Fruit fly (Drosophila melanogaster) whole organism, embryonic: ENCODE data around the gene CG14269.

Experiments used
- BEAF-32 ChIP-seq: fragments of 200-800 bp; sonication (Bioruptor generic); optimal IDR thresholded peaks from 3 replicates; lab custom pipeline; 2017; ENCODE audit warnings: missing biosample characterization, missing genetic modification characterization, mild to moderate bottlenecking, moderate library complexity, missing genetic modification reagents
- Bgb ChIP-seq: fragments of 200-800 bp; sonication (Bioruptor generic); IDR thresholded peaks from 2 replicates; pipeline ENCODE4 v1.3.6; 2022; ENCODE audit warnings: missing biosample characterization, missing genetic modification characterization; ENCODE audit not compliant: partially characterized antibody
- CG12104 ChIP-seq: fragments of 200-800 bp; sonication (Bioruptor generic); optimal IDR thresholded peaks from 3 replicates; lab custom pipeline; 2016; ENCODE audit warnings: missing biosample characterization, missing genetic modification characterization
- CG1233 ChIP-seq: fragments of 200-800 bp; sonication (Bioruptor generic); optimal IDR thresholded peaks from 4 replicates; lab custom pipeline; 2018; ENCODE audit warnings: missing biosample characterization, mild to moderate bottlenecking, missing genetic modification characterization
- CG13775 ChIP-seq: fragments of 200-800 bp; sonication (Bioruptor generic); optimal IDR thresholded peaks from 3 replicates; lab custom pipeline; 2017; ENCODE audit warnings: missing biosample characterization, mild to moderate bottlenecking, missing genetic modification characterization
- CG15601 ChIP-seq: fragments of 200-800 bp; sonication (Bioruptor generic); optimal IDR thresholded peaks from 3 replicates; lab custom pipeline; 2019; ENCODE audit warnings: missing biosample characterization, mild to moderate bottlenecking, missing genetic modification characterization, moderate library complexity
- CG1602 ChIP-seq: fragments of 200-800 bp; sonication (Bioruptor generic); optimal IDR thresholded peaks from 3 replicates; lab custom pipeline; 2016; ENCODE audit warnings: missing biosample characterization, missing genetic modification characterization
- CG16813 ChIP-seq: fragments of 200-800 bp; sonication (Bioruptor generic); IDR thresholded peaks from 3 replicates; pipeline ENCODE4 v1.3.6; 2022; ENCODE audit warnings: missing biosample characterization, missing genetic modification characterization; ENCODE audit not compliant: partially characterized antibody
- CG17186 ChIP-seq: fragments of 200-800 bp; sonication (Bioruptor generic); optimal IDR thresholded peaks from 3 replicates; lab custom pipeline; 2017; ENCODE audit warnings: missing biosample characterization, missing genetic modification reagents, missing genetic modification characterization
- CG17802 ChIP-seq: fragments of 200-800 bp; sonication (Bioruptor generic); optimal IDR thresholded peaks from 2 replicates; lab custom pipeline; 2018; ENCODE audit warnings: missing biosample characterization, mild to moderate bottlenecking, missing genetic modification characterization, moderate library complexity
- CG2120 ChIP-seq: fragments of 200-800 bp; sonication (Bioruptor generic); optimal IDR thresholded peaks from 3 replicates; lab custom pipeline; 2016; ENCODE audit warnings: missing biosample characterization, missing genetic modification characterization
- CG2129 ChIP-seq: fragments of 200-800 bp; sonication (Bioruptor generic); IDR thresholded peaks from 2 replicates; pipeline ENCODE4 v1.3.6; 2022; ENCODE audit warnings: missing biosample characterization, missing genetic modification characterization; ENCODE audit not compliant: partially characterized antibody
- CG33213 ChIP-seq: fragments of 200-800 bp; sonication (Bioruptor generic); optimal IDR thresholded peaks from 3 replicates; lab custom pipeline; 2016; ENCODE audit warnings: missing biosample characterization, missing genetic modification characterization
- CG3995 ChIP-seq: fragments of 200-800 bp; sonication (Bioruptor generic); optimal IDR thresholded peaks from 3 replicates; lab custom pipeline; 2016; ENCODE audit warnings: missing biosample characterization, missing genetic modification characterization
- CG4328 ChIP-seq: fragments of 200-800 bp; sonication (Bioruptor generic); optimal IDR thresholded peaks from 3 replicates; lab custom pipeline; 2017; ENCODE audit warnings: missing biosample characterization, missing genetic modification reagents, missing genetic modification characterization
- CG6791 ChIP-seq: fragments of 200-800 bp; sonication (Bioruptor generic); IDR thresholded peaks from 3 replicates; pipeline ENCODE4 v1.3.6; 2022; ENCODE audit warnings: missing biosample characterization, missing genetic modification characterization; ENCODE audit not compliant: partially characterized antibody
- CG8089 ChIP-seq: fragments of 200-800 bp; sonication (Bioruptor generic); optimal IDR thresholded peaks from 3 replicates; lab custom pipeline; 2016; ENCODE audit warnings: missing biosample characterization, missing genetic modification characterization
- CG8290 ChIP-seq, 3 experiments: fragments of 200-800 bp; sonication (Bioruptor generic); optimal IDR thresholded peaks; 2 replicates each; lab custom pipeline; 2016 to 2019; ENCODE audit warnings: missing biosample characterization in 3 of 3, missing genetic modification characterization in 3 of 3, mild to moderate bottlenecking in 2 of 3, moderate library complexity in 1 of 3
- CG9797 ChIP-seq: fragments of 200-800 bp; sonication (Bioruptor generic); optimal IDR thresholded peaks from 3 replicates; lab custom pipeline; 2018; ENCODE audit warnings: missing biosample characterization, mild to moderate bottlenecking, missing genetic modification characterization
- CTCF ChIP-seq: fragments of 200-800 bp; sonication (Bioruptor generic); optimal IDR thresholded peaks from 2 replicates; lab custom pipeline; 2017; ENCODE audit warnings: missing biosample characterization, mild to moderate bottlenecking, missing genetic modification characterization, moderate library complexity
- Dll ChIP-seq: fragments of 200-800 bp; sonication (Bioruptor generic); IDR thresholded peaks from 4 replicates; pipeline ENCODE4 v1.3.6; 2022; ENCODE audit warnings: missing biosample characterization, missing genetic modification characterization; ENCODE audit not compliant: partially characterized antibody
- Drgx ChIP-seq: fragments of 200-800 bp; sonication (Bioruptor generic); IDR thresholded peaks from 2 replicates; pipeline ENCODE4 v1.3.6; 2022; ENCODE audit warnings: missing biosample characterization, missing genetic modification characterization
- E2f2 ChIP-seq: fragments of 200-800 bp; sonication (Bioruptor generic); IDR thresholded peaks from 2 replicates; pipeline ENCODE4 v1.3.6; 2022; ENCODE audit warnings: missing biosample characterization, missing genetic modification characterization
- Gug ChIP-seq: fragments of 200-800 bp; sonication (Bioruptor generic); IDR thresholded peaks from 4 replicates; pipeline ENCODE4 v1.3.6; 2022; ENCODE audit warnings: missing biosample characterization, missing genetic modification characterization
- HLH4C ChIP-seq: fragments of 200-800 bp; sonication (Bioruptor generic); IDR thresholded peaks from 3 replicates; pipeline ENCODE4 v1.3.6; 2022; ENCODE audit warnings: missing biosample characterization, missing genetic modification characterization; ENCODE audit not compliant: partially characterized antibody
- Hsf ChIP-seq: fragments of 200-800 bp; sonication (Bioruptor generic); optimal IDR thresholded peaks from 3 replicates; lab custom pipeline; 2016; ENCODE audit warnings: missing biosample characterization, missing genetic modification characterization
- Med ChIP-seq: fragments of 200-800 bp; sonication (Bioruptor generic); peaks from one replicate; lab custom pipeline; 2016; ENCODE audit warnings: missing biosample characterization, missing genetic modification characterization, mild to moderate bottlenecking, inconsistent platforms, moderate library complexity
- Pdp1 ChIP-seq, 2 experiments: fragments of 200-800 bp; sonication (Bioruptor generic); optimal IDR thresholded peaks; 3 replicates each; lab custom pipeline; 2016; ENCODE audit warnings: missing biosample characterization in 2 of 2, missing genetic modification characterization in 2 of 2, mild to moderate bottlenecking in 1 of 2, moderate library complexity in 1 of 2
- Vsx1 ChIP-seq: fragments of 200-800 bp; sonication (Bioruptor generic); optimal IDR thresholded peaks from 2 replicates; lab custom pipeline; 2017; ENCODE audit warnings: missing biosample characterization, mild to moderate bottlenecking, missing genetic modification characterization, missing genetic modification reagents
- ato ChIP-seq: fragments of 200-800 bp; sonication (Bioruptor generic); IDR thresholded peaks from 2 replicates; pipeline ENCODE4 v1.3.6; 2022; ENCODE audit warnings: missing biosample characterization, missing genetic modification characterization; ENCODE audit not compliant: partially characterized antibody
- chinmo ChIP-seq: fragments of 200-800 bp; sonication (Bioruptor generic); IDR thresholded peaks from 4 replicates; pipeline ENCODE4 v1.3.6; 2022; ENCODE audit warnings: missing biosample characterization, missing genetic modification characterization; ENCODE audit not compliant: partially characterized antibody
- crp ChIP-seq, 2 experiments: fragments of 200-800 bp; sonication (Bioruptor generic); optimal IDR thresholded peaks; 2 replicates in 1 of 2; 3 replicates in 1 of 2; lab custom pipeline; 2017; ENCODE audit warnings: missing biosample characterization in 2 of 2, missing genetic modification characterization in 2 of 2, mild to moderate bottlenecking in 1 of 2, moderate library complexity in 1 of 2
- gce ChIP-seq: fragments of 200-800 bp; sonication (Bioruptor generic); IDR thresholded peaks from 3 replicates; pipeline ENCODE4 v1.3.6; 2022; ENCODE audit warnings: missing biosample characterization, missing genetic modification characterization
- gem ChIP-seq: fragments of 200-800 bp; sonication (Bioruptor generic); optimal IDR thresholded peaks from 2 replicates; lab custom pipeline; 2019; ENCODE audit warnings: missing biosample characterization, mild to moderate bottlenecking, missing genetic modification characterization, moderate library complexity
- gfzf ChIP-seq: fragments of 200-800 bp; sonication (Bioruptor generic); optimal IDR thresholded peaks from 2 replicates; lab custom pipeline; 2016; ENCODE audit warnings: missing biosample characterization, mild to moderate bottlenecking, missing genetic modification characterization, moderate library complexity
- grau ChIP-seq: fragments of 200-800 bp; optimal IDR thresholded peaks from 3 replicates; lab custom pipeline; 2019; ENCODE audit warnings: missing biosample characterization, mild to moderate bottlenecking, missing genetic modification characterization, moderate library complexity
- hbn ChIP-seq: fragments of 200-800 bp; sonication (Bioruptor generic); IDR thresholded peaks from 2 replicates; pipeline ENCODE4 v1.3.6; 2022; ENCODE audit warnings: missing biosample characterization, missing genetic modification characterization; ENCODE audit not compliant: partially characterized antibody
- inv ChIP-seq: fragments of 200-800 bp; sonication (Bioruptor generic); IDR thresholded peaks from 2 replicates; pipeline ENCODE4 v1.3.6; 2022; ENCODE audit warnings: missing biosample characterization, missing genetic modification characterization; ENCODE audit not compliant: partially characterized antibody
- kay ChIP-seq: fragments of 200-800 bp; sonication (Bioruptor generic); optimal IDR thresholded peaks from 2 replicates; lab custom pipeline; 2016; ENCODE audit warnings: missing biosample characterization, missing genetic modification characterization
- lilli ChIP-seq: fragments of 200-800 bp; sonication (Bioruptor generic); optimal IDR thresholded peaks from 3 replicates; lab custom pipeline; 2016; ENCODE audit warnings: missing biosample characterization, missing genetic modification characterization
- lola ChIP-seq, 3 experiments: fragments of >200 bp in 2 of 3; fragments of 200-800 bp in 1 of 3; sonication (Bioruptor generic) in 1 of 3; optimal IDR thresholded peaks; 2 replicates each; lab custom pipeline; 2017 to 2019; ENCODE audit warnings: missing biosample characterization in 3 of 3, missing genetic modification characterization in 3 of 3, mild to moderate bottlenecking in 1 of 3, moderate library complexity in 1 of 3
- mam ChIP-seq: fragments of 200-800 bp; sonication (Bioruptor generic); optimal IDR thresholded peaks from 3 replicates; lab custom pipeline; 2016; ENCODE audit warnings: missing biosample characterization, missing genetic modification characterization
- nmo ChIP-seq: fragments of 200-800 bp; sonication (Bioruptor generic); optimal IDR thresholded peaks from 2 replicates; lab custom pipeline; 2018; ENCODE audit warnings: missing biosample characterization, mild to moderate bottlenecking, missing genetic modification characterization, moderate library complexity
- sna ChIP-seq: fragments of 200-800 bp; sonication (Bioruptor generic); IDR thresholded peaks from 2 replicates; pipeline ENCODE4 v1.3.6; 2022; ENCODE audit warnings: missing biosample characterization, missing genetic modification characterization; ENCODE audit not compliant: partially characterized antibody
- toy ChIP-seq: fragments of 200-800 bp; sonication (Bioruptor generic); IDR thresholded peaks from 2 replicates; pipeline ENCODE4 v1.3.6; 2022; ENCODE audit warnings: missing biosample characterization, missing genetic modification characterization
- unc-4 ChIP-seq: fragments of 200-800 bp; sonication (Bioruptor generic); IDR thresholded peaks from 2 replicates; pipeline ENCODE4 v1.3.6; 2022; ENCODE audit warnings: missing biosample characterization, missing genetic modification characterization; ENCODE audit not compliant: partially characterized antibody
- vfl ChIP-seq: fragments of 200-800 bp; sonication (Bioruptor generic); optimal IDR thresholded peaks from 2 replicates; lab custom pipeline; 2016; ENCODE audit warnings: missing biosample characterization, missing genetic modification characterization
- zen2 ChIP-seq: fragments of 200-800 bp; sonication (Bioruptor generic); IDR thresholded peaks from 3 replicates; pipeline ENCODE4 v1.3.6; 2022; ENCODE audit warnings: missing biosample characterization, missing genetic modification characterization; ENCODE audit not compliant: partially characterized antibody

The CG14269 gene

DNA sequence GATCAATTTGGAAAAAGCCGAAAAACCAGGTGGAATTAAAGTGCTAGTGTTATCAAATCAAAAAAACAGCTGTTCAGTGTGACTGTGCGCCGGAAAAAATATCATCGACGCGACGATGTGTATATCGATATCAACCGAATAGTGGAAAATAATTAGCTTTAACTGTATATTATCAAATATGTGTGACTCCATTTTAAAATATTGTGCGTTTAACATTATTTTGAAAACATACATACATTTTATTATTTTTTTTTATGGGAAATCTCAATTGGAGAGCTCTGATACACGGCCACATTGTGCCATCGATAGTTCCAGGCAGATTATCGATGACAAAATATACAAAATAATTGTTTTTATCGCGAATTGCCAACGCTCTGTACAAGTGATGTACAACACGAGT is 49.7 kb upstream of the CG14269 start, which contains the start of the genes CG14270 and CG10803 (continued):
- TF ChIP-seq CG2120 (peak; percentile 52), mam (GFP tag; lab: Kevin White, UChicago) (peak; percentile 17), Pdp1 (GFP tag; optimal IDR thresholded peaks at IDR 0.05; lab: Kevin White, UChicago) (peak in 1 of 2 experiments; percentile 51), gem (tag; lab: Kevin White, UChicago) (no peak), CG3995 (GFP tag; lab: Kevin White, UChicago) (peak; percentile 56), inv (peak; percentile 78), CTCF (GFP tag; lab: Kevin White, UChicago) (no peak), CG15601 (no peak), CG17186 (GFP tag; lab: Kevin White, UChicago) (peak; percentile 15), toy (GFP tag; lab: Robert Waterston, UW) (no peak), CG2129 (GFP tag; lab: Robert Waterston, UW) (peak; percentile 49), unc-4 (GFP tag; lab: Robert Waterston, UW) (peak; percentile 85), hbn (GFP tag; lab: Robert Waterston, UW) (peak; percentile 74), CG8089 (no peak), crp (GFP tag; optimal IDR thresholded peaks at IDR 0.05; lab: Kevin White, UChicago) (peak; percentile 44 to 89), chinmo (GFP tag; lab: Robert Waterston, UW) (0 out of 4 replicates have a peak, but pooled peaks have one; percentile 76), CG4328 (GFP tag; lab: Kevin White, UChicago) (no peak), BEAF-32 (GFP tag; lab: Kevin White, UChicago) (peak; percentile 90), sna (GFP tag; lab: Robert Waterston, UW) (peak; percentile 81), CG33213 (no peak), CG8290 (GFP tag; optimal IDR thresholded peaks at IDR 0.05; lab: Kevin White, UChicago) (peak; percentile 38), CG8290 (tag; optimal IDR thresholded peaks at IDR 0.05; lab: Kevin White, UChicago) (no peak), E2f2 (GFP tag; lab: Robert Waterston, UW) (peak; percentile 30; the same call in 1 of the 2 replicates), CG6791 (GFP tag; lab: Robert Waterston, UW) (peak; percentile 62; the same call in 2 of the 3 replicates), gce (GFP tag; lab: Robert Waterston, UW) (0 out of 3 replicates have a peak, but pooled peaks have one; percentile 17), gfzf (GFP tag; lab: Kevin White, UChicago) (peak; percentile 69), Vsx1 (GFP tag; lab: Kevin White, UChicago) (peak; percentile 80), CG16813 (GFP tag; lab: Robert Waterston, UW) (peak; percentile 88), kay (no peak), lilli (GFP tag; lab: Kevin White, UChicago) (peak; percentile 44), CG1602 (GFP tag; lab: Kevin White, UChicago) (no peak), CG1233 (GFP tag; lab: Kevin White, UChicago) (no peak), CG13775 (GFP tag; lab: Kevin White, UChicago) (peak; percentile 16), nmo (GFP tag; lab: Kevin White, UChicago) (peak; percentile 51), CG9797 (GFP tag; lab: Kevin White, UChicago) (peak; percentile 71), Gug (GFP tag; lab: Robert Waterston, UW) (0 out of 4 replicates have a peak, but pooled peaks have one; percentile 2), vfl (GFP tag; lab: Kevin White, UChicago) (peak; percentile 2), HLH4C (GFP tag; lab: Robert Waterston, UW) (peak; percentile 85), Drgx (GFP tag; lab: Robert Waterston, UW) (no peak), CG12104 (no peak), grau (tag; lab: Kevin White, UChicago) (peak; percentile 23), ato (GFP tag; lab: Robert Waterston, UW) (0 out of 2 replicates have a peak, but pooled peaks have one; percentile 17), Dll (GFP tag; lab: Robert Waterston, UW) (peak; percentile 93), Bgb (peak; percentile 76), Med (GFP tag; lab: Kevin White, UChicago) (peak; percentile 68), lola (GFP tag; optimal IDR thresholded peaks at IDR 0.05; lab: Kevin White, UChicago) (peak in 1 of 3 experiments; percentile 7), zen2 (peak; percentile 29; the same call in 1 of the 3 replicates), Hsf (GFP tag; lab: Kevin White, UChicago) (peak; percentile 8), CG17802 (tag; lab: Kevin White, UChicago) (no peak)
